Worm (Caenorhabditis elegans) whole organism, late embryonic: ENCODE measurements around the gene abu-10.

Experiments used
- K09A11.1 ChIP-seq: sonication (generic microtip); optimal IDR thresholded peaks from 2 replicates; lab custom pipeline; 2017; ENCODE audit warnings: antibody characterized with exemption, mild to moderate bottlenecking, missing genetic modification characterization, missing compliant biosample characterization; ENCODE audit not compliant: insufficient read depth
- Y22D7AL.16 ChIP-seq: sonication (generic microtip); optimal IDR thresholded peaks from 2 replicates; lab custom pipeline; 2016; ENCODE audit warnings: missing genetic modification characterization, missing compliant biosample characterization
- ahr-1 ChIP-seq: sonication (generic microtip); optimal IDR thresholded peaks from 2 replicates; lab custom pipeline; 2016; ENCODE audit warnings: missing genetic modification characterization, missing compliant biosample characterization
- dve-1 ChIP-seq: sonication (generic microtip); optimal IDR thresholded peaks from 2 replicates; lab custom pipeline; 2017; ENCODE audit warnings: antibody characterized with exemption, mild to moderate bottlenecking, missing genetic modification characterization, missing compliant biosample characterization
- elt-4 ChIP-seq: sonication (generic microtip); optimal IDR thresholded peaks from 2 replicates; lab custom pipeline; 2016; ENCODE audit warnings: missing genetic modification characterization, missing compliant biosample characterization
- ets-4 ChIP-seq: sonication (generic microtip); optimal IDR thresholded peaks from 2 replicates; lab custom pipeline; 2016; ENCODE audit warnings: missing genetic modification characterization, missing compliant biosample characterization
- fkh-10 ChIP-seq: fragments of 150-350 bp; optimal IDR thresholded peaks from 2 replicates; lab custom pipeline; 2014; ENCODE audit warnings: missing biosample characterization, missing genetic modification reagents, missing genetic modification characterization
- fkh-6 ChIP-seq: sonication (generic microtip); optimal IDR thresholded peaks from 2 replicates; lab custom pipeline; 2016; ENCODE audit warnings: missing genetic modification characterization, missing compliant biosample characterization
- gmeb-2 ChIP-seq: sonication (generic microtip); optimal IDR thresholded peaks from 2 replicates; lab custom pipeline; 2016; ENCODE audit warnings: missing genetic modification characterization, inconsistent platforms, missing compliant biosample characterization
- nfya-1 ChIP-seq: sonication (generic microtip); optimal IDR thresholded peaks from 2 replicates; lab custom pipeline; 2017; ENCODE audit warnings: missing genetic modification characterization, mild to moderate bottlenecking, missing compliant biosample characterization, antibody characterized with exemption, moderate library complexity
- syd-9 ChIP-seq: sonication (generic microtip); optimal IDR thresholded peaks from 2 replicates; lab custom pipeline; 2016; ENCODE audit warnings: mild to moderate bottlenecking, missing genetic modification characterization, moderate library complexity, missing compliant biosample characterization
- tbx-2 ChIP-seq: sonication (generic microtip); optimal IDR thresholded peaks from 2 replicates; lab custom pipeline; 2016; ENCODE audit warnings: missing genetic modification characterization, missing compliant biosample characterization

DNA sequence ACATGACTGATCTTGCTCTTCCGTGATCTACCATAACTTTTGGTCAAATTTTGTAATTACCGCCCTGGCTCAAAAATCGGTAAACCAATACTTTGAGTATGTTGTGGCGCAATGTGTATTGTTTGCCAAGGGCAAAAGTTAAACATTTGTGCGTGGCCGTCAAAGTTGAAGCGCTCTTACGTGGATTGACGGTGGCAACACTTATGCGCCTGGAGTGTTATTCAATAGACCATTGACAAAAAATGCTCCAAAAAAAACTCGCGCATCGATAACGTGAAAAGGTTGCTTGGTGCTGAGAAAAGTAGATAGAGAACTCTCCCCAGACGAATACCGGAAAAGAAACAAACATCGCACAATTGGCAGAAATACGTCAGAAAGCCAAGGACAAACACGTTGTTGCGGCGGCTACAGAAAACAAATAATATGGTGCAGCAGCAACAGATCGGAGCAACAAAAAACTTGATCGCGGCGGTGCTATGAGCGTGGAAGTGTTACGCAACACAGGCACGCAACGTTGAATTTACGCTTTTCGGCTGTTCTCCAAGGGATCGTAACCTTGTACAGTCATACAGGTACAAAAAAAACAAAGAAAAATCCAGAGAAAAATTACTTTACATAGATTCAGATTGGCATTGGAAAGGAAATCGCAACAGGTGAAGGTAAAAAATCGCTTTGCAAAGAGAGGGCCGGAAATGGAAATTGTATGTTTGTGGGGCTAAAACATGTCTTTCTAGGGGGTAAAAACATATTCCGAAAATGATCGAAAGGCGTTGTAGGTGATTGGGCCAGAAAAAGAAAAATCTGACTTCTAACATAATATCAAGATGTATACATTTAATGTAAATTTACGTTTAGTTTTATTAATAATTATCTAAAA lies 36.2 kb downstream of the abu-10 start:
- no peak for TF ChIP-seq ahr-1 (tag; lab: Kevin White, UChicago)
- TF ChIP-seq tbx-2 (tag; lab: Kevin White, UChicago): no peak
- TF ChIP-seq Y22D7AL.16 (tag; lab: Kevin White, UChicago): no peak
- peak; percentile 15 for TF ChIP-seq dve-1 (tag; lab: Kevin White, UChicago)
- no peak for TF ChIP-seq fkh-10 (GFP tag; lab: Kevin White, UChicago)
- TF ChIP-seq fkh-6 (tag; lab: Kevin White, UChicago): no peak
- TF ChIP-seq syd-9: no peak
- TF ChIP-seq nfya-1 (tag; lab: Kevin White, UChicago): no peak
- no peak for TF ChIP-seq gmeb-2 (tag; lab: Kevin White, UChicago)
- no peak for TF ChIP-seq elt-4 (tag; lab: Kevin White, UChicago)
- no peak for TF ChIP-seq K09A11.1 (tag; lab: Kevin White, UChicago)
- TF ChIP-seq ets-4 (tag; lab: Kevin White, UChicago): no peak
